Worm (Caenorhabditis elegans) whole organism, early embryonic: ENCODE measurements around the gene cfap-36.

Source experiments
- B0310.2 ChIP-seq: sonication (generic microtip); optimal IDR thresholded peaks from 2 replicates; lab custom pipeline; 2016; ENCODE audit warnings: mild to moderate bottlenecking, missing genetic modification characterization, missing compliant biosample characterization
- F13C5.2 ChIP-seq: sonication (generic microtip); optimal IDR thresholded peaks from 2 replicates; lab custom pipeline; 2017; ENCODE audit warnings: mild to moderate bottlenecking, missing genetic modification characterization, inconsistent platforms, missing compliant biosample characterization
- aly-1 ChIP-seq: sonication (generic microtip); optimal IDR thresholded peaks from 2 replicates; lab custom pipeline; 2016; ENCODE audit warnings: missing genetic modification characterization, missing compliant biosample characterization
- ama-1 ChIP-seq: fragments of 150-350 bp; optimal IDR thresholded peaks from 2 replicates; lab custom pipeline; 2014
- ceh-13 ChIP-seq: fragments of 200-800 bp; sonication (Bioruptor generic); optimal IDR thresholded peaks from 2 replicates; lab custom pipeline; 2018; ENCODE audit warnings: mild to moderate bottlenecking, missing genetic modification characterization, missing compliant biosample characterization
- ceh-36 ChIP-seq: sonication (generic microtip); optimal IDR thresholded peaks from 2 replicates; lab custom pipeline; 2016; ENCODE audit warnings: missing genetic modification characterization, inconsistent platforms, missing compliant biosample characterization
- ets-7 ChIP-seq: sonication (generic microtip); optimal IDR thresholded peaks from 2 replicates; lab custom pipeline; 2016; ENCODE audit warnings: missing genotype, missing genetic modification characterization, missing compliant biosample characterization
- flt-1 ChIP-seq: fragments of 200-800 bp; sonication (Bioruptor generic); IDR thresholded peaks from 2 replicates; pipeline ENCODE4 v1.3.6; 2022; ENCODE audit warnings: missing genetic modification characterization, missing compliant biosample characterization
- hmbx-1 ChIP-seq: sonication (generic microtip); optimal IDR thresholded peaks from 2 replicates; lab custom pipeline; 2016; ENCODE audit warnings: mild to moderate bottlenecking, missing genetic modification characterization, missing compliant biosample characterization
- hmg-4 ChIP-seq: fragments of 200-800 bp; sonication (Bioruptor generic); optimal IDR thresholded peaks from 2 replicates; lab custom pipeline; 2018; ENCODE audit warnings: mild to moderate bottlenecking, missing genetic modification characterization, missing compliant biosample characterization
- hnd-1 ChIP-seq: sonication (generic microtip); optimal IDR thresholded peaks from 2 replicates; lab custom pipeline; 2016; ENCODE audit warnings: missing genetic modification characterization, missing compliant biosample characterization
- pes-1 ChIP-seq: fragments of 200-800 bp; sonication (Bioruptor generic); IDR thresholded peaks from 2 replicates; pipeline ENCODE4 v1.3.6; 2022; ENCODE audit warnings: missing genetic modification reagents, missing genetic modification characterization, missing compliant biosample characterization
- scrt-1 ChIP-seq: fragments of 200-800 bp; sonication (Bioruptor generic); IDR thresholded peaks from 2 replicates; pipeline ENCODE4 v1.3.6; 2022; ENCODE audit warnings: missing genetic modification characterization, missing compliant biosample characterization
- sea-1 ChIP-seq: fragments of 200-800 bp; sonication (Bioruptor generic); conservative IDR thresholded peaks from 2 replicates; pipeline ENCODE4 v1.3.6; 2022; ENCODE audit warnings: missing genetic modification characterization, missing compliant biosample characterization
- tbx-11 ChIP-seq: fragments of 200-800 bp; sonication (Bioruptor generic); IDR thresholded peaks from 2 replicates; pipeline ENCODE4 v1.3.6; 2022; ENCODE audit warnings: missing genetic modification characterization, missing compliant biosample characterization
- tbx-37 ChIP-seq: fragments of 200-800 bp; sonication (Bioruptor generic); conservative IDR thresholded peaks from 2 replicates; pipeline ENCODE4 v1.3.6; 2022; ENCODE audit warnings: missing genetic modification reagents, missing genetic modification characterization, missing compliant biosample characterization
- tra-4 ChIP-seq: sonication (generic microtip); optimal IDR thresholded peaks from 2 replicates; lab custom pipeline; 2017; ENCODE audit warnings: missing genetic modification characterization, missing compliant biosample characterization

cfap-36 gene

ce11 chrV:138592-138991 lies 33.4 kb downstream of the cfap-36 start, which contains the start of gene W03F9.9:
TSS of gene W03F9.9 (plus strand) at chrV:138892.
- no peak for TF ChIP-seq F13C5.2 (tag; lab: Kevin White, UChicago)
- TF ChIP-seq tbx-37 (GFP tag; lab: Robert Waterston, UW) = no peak
- no peak for TF ChIP-seq ceh-36
- TF ChIP-seq B0310.2 (tag; lab: Kevin White, UChicago) = no peak
- no peak for TF ChIP-seq pes-1 (GFP tag; lab: Robert Waterston, UW)
- no peak for TF ChIP-seq hnd-1 (tag; lab: Kevin White, UChicago)
- no peak for TF ChIP-seq hmbx-1 (tag; lab: Kevin White, UChicago)
- no peak for TF ChIP-seq sea-1 (GFP tag; lab: Robert Waterston, UW)
- TF ChIP-seq ama-1 (lab: Kevin White, UChicago) = no peak

- TF ChIP-seq flt-1 (no peak), sea-1 (GFP tag; lab: Robert Waterston, UW) (no peak), ama-1 (lab: Kevin White, UChicago) (no peak), hmg-4 (GFP tag; lab: Kevin White, UChicago) (no peak), ets-7 (no peak), pes-1 (GFP tag; lab: Robert Waterston, UW) (no peak), F13C5.2 (tag; lab: Kevin White, UChicago) (no peak), tra-4 (no peak), tbx-11 (GFP tag; lab: Robert Waterston, UW) (no peak), hmbx-1 (tag; lab: Kevin White, UChicago) (no peak), scrt-1 (no peak), tbx-37 (GFP tag; lab: Robert Waterston, UW) (no peak), hnd-1 (tag; lab: Kevin White, UChicago) (no peak), aly-1 (tag; lab: Kevin White, UChicago) (no peak)
These were observed 34.3 kb downstream of the cfap-36 start for ce11 chrV:137667-138066.

ce11 chrV:130186-130585 lies 41.8 kb downstream of the cfap-36 start:
- TF ChIP-seq sea-1 (GFP tag; lab: Robert Waterston, UW) = no peak
- no peak for TF ChIP-seq ceh-36
- TF ChIP-seq scrt-1 = no peak
- no peak for TF ChIP-seq tbx-37 (GFP tag; lab: Robert Waterston, UW)
- no peak for TF ChIP-seq ets-7
- no peak for TF ChIP-seq tbx-11 (GFP tag; lab: Robert Waterston, UW)
- TF ChIP-seq ama-1 (lab: Kevin White, UChicago) = no peak
- TF ChIP-seq hmbx-1 (tag; lab: Kevin White, UChicago) = no peak
- no peak for TF ChIP-seq pes-1 (GFP tag; lab: Robert Waterston, UW)
- TF ChIP-seq tra-4 = no peak
- no peak for TF ChIP-seq ceh-13 (GFP tag; lab: Kevin White, UChicago)
- TF ChIP-seq hnd-1 (tag; lab: Kevin White, UChicago) = no peak
- TF ChIP-seq hmg-4 (GFP tag; lab: Kevin White, UChicago) = no peak
- TF ChIP-seq aly-1 (tag; lab: Kevin White, UChicago) = no peak
- TF ChIP-seq F13C5.2 (tag; lab: Kevin White, UChicago) = no peak
- TF ChIP-seq flt-1 = no peak
- TF ChIP-seq B0310.2 (tag; lab: Kevin White, UChicago) = no peak

ce11 chrV:127882-128281 lies 44.1 kb downstream of the cfap-36 start, which contains the start of the genes W03F9.2 and sftb-2:
TSS of gene W03F9.2 (minus strand) at chrV:128034.
TSS of gene sftb-2 (plus strand) at chrV:128237.
- TF ChIP-seq pes-1 (GFP tag; lab: Robert Waterston, UW) = no peak
- TF ChIP-seq hmg-4 (GFP tag; lab: Kevin White, UChicago) = no peak
- TF ChIP-seq tbx-37 (GFP tag; lab: Robert Waterston, UW) = no peak
- no peak for TF ChIP-seq ama-1 (lab: Kevin White, UChicago)
- no peak for TF ChIP-seq flt-1
- TF ChIP-seq tbx-11 (GFP tag; lab: Robert Waterston, UW) = no peak

- TF ChIP-seq pes-1 (GFP tag; lab: Robert Waterston, UW) (0 out of 2 replicates have a peak, but pooled peaks have one; percentile 14), ama-1 (lab: Kevin White, UChicago) (no peak), hmbx-1 (tag; lab: Kevin White, UChicago) (peak; percentile 28), hmg-4 (GFP tag; lab: Kevin White, UChicago) (no peak), scrt-1 (no peak), tbx-37 (GFP tag; lab: Robert Waterston, UW) (no peak), tbx-11 (GFP tag; lab: Robert Waterston, UW) (no peak), sea-1 (GFP tag; lab: Robert Waterston, UW) (no peak), F13C5.2 (tag; lab: Kevin White, UChicago) (peak; percentile 29), flt-1 (no peak), B0310.2 (tag; lab: Kevin White, UChicago) (no peak), ets-7 (no peak)
These were observed 45.4 kb downstream of the cfap-36 start, which contains the start of gene W03F9.1 for ce11 chrV:126610-127009. TSS of gene W03F9.1 (minus strand) at chrV:126718.

- TF ChIP-seq tbx-37 (GFP tag; lab: Robert Waterston, UW) = no peak
- TF ChIP-seq tra-4 = no peak
- TF ChIP-seq sea-1 (GFP tag; lab: Robert Waterston, UW) = no peak
- no peak for TF ChIP-seq ama-1 (lab: Kevin White, UChicago)
- TF ChIP-seq B0310.2 (tag; lab: Kevin White, UChicago) = no peak
- no peak for TF ChIP-seq tbx-11 (GFP tag; lab: Robert Waterston, UW)
These were observed 48.1 kb downstream of the cfap-36 start for ce11 chrV:123915-124314.

- no peak for TF ChIP-seq scrt-1
- TF ChIP-seq ceh-36 = no peak
- TF ChIP-seq tbx-11 (GFP tag; lab: Robert Waterston, UW) = no peak
- TF ChIP-seq ets-7 = no peak
- TF ChIP-seq pes-1 (GFP tag; lab: Robert Waterston, UW) = no peak
- no peak for TF ChIP-seq hmbx-1 (tag; lab: Kevin White, UChicago)
These were observed 48.5 kb downstream of the cfap-36 start for ce11 chrV:123513-123912.

ce11 chrV:122750-123149 lies 49.3 kb downstream of the cfap-36 start, which contains the start of gene cgp-1:
TSS of gene cgp-1 (minus strand) at chrV:122789.
- TF ChIP-seq B0310.2 (tag; lab: Kevin White, UChicago) (no peak), hmbx-1 (tag; lab: Kevin White, UChicago) (no peak), tbx-37 (GFP tag; lab: Robert Waterston, UW) (no peak), flt-1 (no peak), hmg-4 (GFP tag; lab: Kevin White, UChicago) (no peak), F13C5.2 (tag; lab: Kevin White, UChicago) (no peak), ets-7 (no peak)
